Fruit fly (Drosophila melanogaster): ENCODE measurements around the gene CG43094.

Gene CG43094

dm6 chr3R:22767599-22767998 lies 3.2 kb downstream of the CG43094 start, which contains the start of gene CG13841:
TSS of gene CG13841 (minus strand) at chr3R:22767699.
- no peak for TF ChIP-seq CG17801 (GFP tag; optimal IDR thresholded peaks at IDR 0.05; ENCODE audit: partially characterized antibody)

dm6 chr3R:22766072-22766471 lies 4.7 kb downstream of the CG43094 start, which contains the start of gene Nepl15:
TSS of gene Nepl15 (minus strand) at chr3R:22766172.
- TF ChIP-seq CG17801 (GFP tag; optimal IDR thresholded peaks at IDR 0.05; ENCODE audit: partially characterized antibody) = no peak

dm6 chr3R:22763587-22763986 lies 7.2 kb downstream of the CG43094 start, which contains the start of gene Nepl14:
TSS of gene Nepl14 (minus strand) at chr3R:22763711.
- TF ChIP-seq CG17801 (GFP tag; optimal IDR thresholded peaks at IDR 0.05; ENCODE audit: partially characterized antibody) = no peak

dm6 chr3R:22760988-22761387 lies 9.8 kb downstream of the CG43094 start, which contains the start of gene Nepl13:
TSS of gene Nepl13 (minus strand) at chr3R:22761076.
- TF ChIP-seq CG17801 (GFP tag; optimal IDR thresholded peaks at IDR 0.05; ENCODE audit: partially characterized antibody) = no peak

- no peak for TF ChIP-seq CG17801 (GFP tag; optimal IDR thresholded peaks at IDR 0.05; ENCODE audit: partially characterized antibody)
Observed at dm6 chr3R:22757117-22757516, 13.7 kb downstream of the CG43094 start.

- no peak for TF ChIP-seq CG17801 (GFP tag; optimal IDR thresholded peaks at IDR 0.05; ENCODE audit: partially characterized antibody)
Observed at dm6 chr3R:22756289-22756688, 14.5 kb downstream of the CG43094 start.

dm6 chr3R:22755187-22755777 lies 15.5 kb downstream of the CG43094 start:
- no peak for TF ChIP-seq CG17801 (GFP tag; optimal IDR thresholded peaks at IDR 0.05; ENCODE audit: partially characterized antibody)

- TF ChIP-seq CG17801 (GFP tag; optimal IDR thresholded peaks at IDR 0.05; ENCODE audit: partially characterized antibody) = no peak
Observed at dm6 chr3R:22753895-22754774, 16.7 kb downstream of the CG43094 start.

dm6 chr3R:22753600-22753894 lies 17.2 kb downstream of the CG43094 start:
- TF ChIP-seq CG17801 (GFP tag; optimal IDR thresholded peaks at IDR 0.05; ENCODE audit: partially characterized antibody) = no peak

dm6 chr3R:22752929-22753328 lies 17.9 kb downstream of the CG43094 start:
- no peak for TF ChIP-seq CG17801 (GFP tag; optimal IDR thresholded peaks at IDR 0.05; ENCODE audit: partially characterized antibody)

- TF ChIP-seq CG17801 (GFP tag; optimal IDR thresholded peaks at IDR 0.05; ENCODE audit: partially characterized antibody) = no peak
Observed at dm6 chr3R:22751698-22752097, 19.1 kb downstream of the CG43094 start.

- no peak for TF ChIP-seq CG17801 (GFP tag; optimal IDR thresholded peaks at IDR 0.05; ENCODE audit: partially characterized antibody)
Observed at dm6 chr3R:22751111-22751510, 19.7 kb downstream of the CG43094 start.

- TF ChIP-seq CG17801 (GFP tag; optimal IDR thresholded peaks at IDR 0.05; ENCODE audit: partially characterized antibody) = peak; percentile 67
Observed at dm6 chr3R:22750534-22750947, 20.2 kb downstream of the CG43094 start, which contains the start of the genes rumi, CG7029 and Usp12-46. TSS of gene rumi (minus strand) at chr3R:22750597. TSS of gene CG7029 (plus strand) at chr3R:22750901. TSS of gene Usp12-46 (plus strand) at chr3R:22750901.

dm6 chr3R:22750039-22750438 lies 20.7 kb downstream of the CG43094 start:
- TF ChIP-seq CG17801 (GFP tag; optimal IDR thresholded peaks at IDR 0.05; ENCODE audit: partially characterized antibody) = no peak

- no peak for TF ChIP-seq CG17801 (GFP tag; optimal IDR thresholded peaks at IDR 0.05; ENCODE audit: partially characterized antibody)
Observed at dm6 chr3R:22748956-22749355, 21.8 kb downstream of the CG43094 start, which contains the start of gene CG31139. TSS of gene CG31139 (minus strand) at chr3R:22749056.

Data from ovary, adult (tissue).